Fruit fly (Drosophila melanogaster) whole organism, pupa: ENCODE results near the gene CG7806.

ENCODE experiments used
- CG10348 ChIP-seq: fragments of 200-800 bp; sonication (Bioruptor generic); IDR thresholded peaks from 2 replicates; pipeline ENCODE4 v1.3.6; 2022; ENCODE audit warnings: missing biosample characterization, missing genetic modification characterization
- CG4496 ChIP-seq: fragments of 200-800 bp; sonication (Bioruptor generic); IDR thresholded peaks from 3 replicates; pipeline ENCODE4 v1.3.6; 2022; ENCODE audit warnings: missing biosample characterization, missing genetic modification characterization
- CG8159 ChIP-seq: fragments of 200-800 bp; sonication (Bioruptor generic); optimal IDR thresholded peaks from 3 replicates; lab custom pipeline; 2018; ENCODE audit warnings: missing biosample characterization, mild to moderate bottlenecking, missing genetic modification characterization, moderate library complexity
- Pif1B ChIP-seq: fragments of 200-800 bp; sonication (Bioruptor generic); optimal IDR thresholded peaks from 3 replicates; lab custom pipeline; 2016; ENCODE audit warnings: missing biosample characterization, missing genetic modification characterization

DNA sequence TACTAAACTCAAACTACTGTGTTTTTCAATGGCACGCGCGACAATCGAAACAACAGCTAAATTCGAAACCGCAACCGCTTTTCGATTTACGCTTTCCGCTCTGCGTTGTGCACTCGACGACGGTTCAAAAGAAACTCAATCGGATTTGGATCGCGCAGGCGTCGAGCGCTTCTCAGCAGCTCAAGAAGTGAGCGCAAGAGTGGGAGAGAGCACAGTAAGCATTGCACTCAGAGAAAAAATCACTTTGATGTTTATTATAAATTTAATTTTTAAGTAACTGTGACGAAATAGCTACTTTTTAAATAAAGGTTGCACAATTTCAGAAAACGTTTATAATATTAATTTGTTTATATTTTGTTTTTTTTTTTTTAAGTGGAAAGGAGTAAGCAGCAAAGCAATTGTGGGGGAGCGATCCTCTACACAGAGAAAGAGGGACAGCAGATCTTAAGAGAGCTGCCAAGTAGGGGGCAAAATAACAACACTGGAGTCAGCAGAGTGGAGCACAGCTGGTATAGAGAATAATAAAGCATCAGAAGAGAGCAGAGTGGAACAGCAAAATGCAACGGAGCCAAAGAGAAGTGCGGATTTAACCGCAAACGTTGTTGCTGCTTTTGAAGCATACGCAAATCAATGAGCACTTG lies 33.5 kb upstream of the CG7806 start:
- TF ChIP-seq CG8159 (tag; lab: Kevin White, UChicago): peak; percentile 98
- peak; percentile 100 for TF ChIP-seq Pif1B
- TF ChIP-seq CG10348 (GFP tag; lab: Robert Waterston, UW): peak; percentile 93
- TF ChIP-seq CG4496: peak; percentile 99
